Worm (Caenorhabditis elegans) whole organism, L2 larva: Measurements from ENCODE around the gene ergi-2.
A peak's percentile ranks its signal among the peaks of the same experiment; 100 is the strongest.

ENCODE experiments used
- C34F6.9 ChIP-seq: fragments of 150-350 bp; optimal IDR thresholded peaks from 2 replicates; lab custom pipeline; 2014; ENCODE audit warnings: missing biosample characterization, missing genetic modification characterization
- F13H6.1 ChIP-seq: sonication (generic microtip); optimal IDR thresholded peaks from 2 replicates; lab custom pipeline; 2016; ENCODE audit warnings: missing genetic modification characterization, missing compliant biosample characterization
- R02D3.7 ChIP-seq: fragments of 150-350 bp; optimal IDR thresholded peaks from 2 replicates; lab custom pipeline; 2014; ENCODE audit warnings: missing biosample characterization, missing genetic modification characterization
- Y55F3AM.14 ChIP-seq: fragments of 200-800 bp; sonication (Bioruptor generic); optimal IDR thresholded peaks from 2 replicates; lab custom pipeline; 2018; ENCODE audit warnings: mild to moderate bottlenecking, missing genetic modification characterization, missing compliant biosample characterization
- ZK546.5 ChIP-seq: sonication (generic microtip); optimal IDR thresholded peaks from 2 replicates; lab custom pipeline; 2017; ENCODE audit warnings: missing biosample characterization, missing genetic modification characterization
- aly-2 ChIP-seq: fragments of 150-350 bp; optimal IDR thresholded peaks from 2 replicates; lab custom pipeline; 2014; ENCODE audit warnings: missing biosample characterization, missing genetic modification characterization
- ama-1 ChIP-seq: fragments of 150-350 bp; optimal IDR thresholded peaks from 2 replicates; lab custom pipeline; 2018; ENCODE audit warnings: inconsistent platforms
- ceh-16 ChIP-seq: fragments of 150-350 bp; optimal IDR thresholded peaks from 2 replicates; lab custom pipeline; 2014; ENCODE audit warnings: missing biosample characterization, missing genetic modification characterization
- ceh-82 ChIP-seq: fragments of 150-350 bp; optimal IDR thresholded peaks from 2 replicates; lab custom pipeline; 2014; ENCODE audit warnings: missing biosample characterization, missing genetic modification characterization
- crh-2 ChIP-seq: sonication (generic microtip); optimal IDR thresholded peaks from 2 replicates; lab custom pipeline; 2017; ENCODE audit warnings: missing biosample characterization, missing genetic modification characterization
- dmd-4 ChIP-seq: sonication (generic microtip); optimal IDR thresholded peaks from 2 replicates; lab custom pipeline; 2017; ENCODE audit warnings: missing biosample characterization, missing genetic modification characterization
- egl-27 ChIP-seq: sonication (generic microtip); optimal IDR thresholded peaks from 3 replicates; lab custom pipeline; 2017; ENCODE audit warnings: missing biosample characterization, missing genetic modification reagents, missing genetic modification characterization
- elt-1 ChIP-seq: fragments of 150-350 bp; optimal IDR thresholded peaks from 2 replicates; lab custom pipeline; 2014; ENCODE audit warnings: missing biosample characterization, missing genetic modification characterization
- fos-1 ChIP-seq: fragments of 150-350 bp; optimal IDR thresholded peaks from 2 replicates; lab custom pipeline; 2014; ENCODE audit warnings: missing biosample characterization, missing genetic modification characterization
- gmeb-1 ChIP-seq: fragments of 150-350 bp; optimal IDR thresholded peaks from 2 replicates; lab custom pipeline; 2014; ENCODE audit warnings: missing biosample characterization, missing genetic modification characterization
- lin-11 ChIP-seq: fragments of 150-350 bp; sonication (generic microtip); optimal IDR thresholded peaks from 2 replicates; lab custom pipeline; 2014; ENCODE audit warnings: missing biosample characterization, missing genetic modification characterization, inconsistent platforms, mixed read lengths
- lin-13 ChIP-seq: fragments of 150-350 bp; optimal IDR thresholded peaks from 2 replicates; lab custom pipeline; 2014; ENCODE audit warnings: missing biosample characterization, missing genetic modification reagents, missing genetic modification characterization
- lin-39 ChIP-seq: fragments of 150-350 bp; optimal IDR thresholded peaks from 2 replicates; lab custom pipeline; 2014; ENCODE audit warnings: missing biosample characterization, missing genetic modification reagents, missing genetic modification characterization
- lsy-2 ChIP-seq, 2 experiments: fragments of 150-350 bp in 1 of 2; sonication (generic microtip) in 1 of 2; optimal IDR thresholded peaks; 2 replicates each; lab custom pipeline; 2014 to 2017; ENCODE audit warnings: missing biosample characterization in 2 of 2, missing genetic modification characterization in 2 of 2
- mab-5 ChIP-seq: fragments of 150-350 bp; optimal IDR thresholded peaks from 2 replicates; lab custom pipeline; 2014; ENCODE audit warnings: missing biosample characterization, missing genetic modification characterization
- mbf-1 ChIP-seq: sonication (generic microtip); optimal IDR thresholded peaks from 2 replicates; lab custom pipeline; 2017; ENCODE audit warnings: missing biosample characterization, missing genetic modification characterization
- mdl-1 ChIP-seq, 2 experiments: fragments of 150-350 bp in 1 of 2; sonication (generic microtip) in 1 of 2; optimal IDR thresholded peaks; 2 replicates each; lab custom pipeline; 2017; ENCODE audit warnings: missing biosample characterization in 2 of 2, missing genetic modification characterization in 2 of 2
- nhr-11 ChIP-seq: fragments of 150-350 bp; optimal IDR thresholded peaks from 2 replicates; lab custom pipeline; 2014; ENCODE audit warnings: missing biosample characterization, missing genetic modification characterization
- nhr-12 ChIP-seq: fragments of 150-350 bp; optimal IDR thresholded peaks from 2 replicates; lab custom pipeline; 2014; ENCODE audit warnings: missing biosample characterization, missing genetic modification characterization
- nhr-129 ChIP-seq: fragments of 150-350 bp; optimal IDR thresholded peaks from 2 replicates; lab custom pipeline; 2014; ENCODE audit warnings: missing biosample characterization, missing genetic modification characterization
- nhr-21 ChIP-seq: fragments of 150-350 bp; optimal IDR thresholded peaks from 2 replicates; lab custom pipeline; 2014; ENCODE audit warnings: missing biosample characterization, missing genetic modification characterization
- nhr-23 ChIP-seq: fragments of 150-350 bp; optimal IDR thresholded peaks from 2 replicates; lab custom pipeline; 2014; ENCODE audit warnings: missing biosample characterization, missing genetic modification reagents, missing genetic modification characterization
- nhr-237 ChIP-seq: fragments of 150-350 bp; optimal IDR thresholded peaks from 2 replicates; lab custom pipeline; 2014; ENCODE audit warnings: missing biosample characterization, missing genetic modification characterization
- nhr-6 ChIP-seq: fragments of 150-350 bp; optimal IDR thresholded peaks from 2 replicates; lab custom pipeline; 2014; ENCODE audit warnings: missing biosample characterization, missing genetic modification characterization
- sem-4 ChIP-seq: fragments of 150-350 bp; optimal IDR thresholded peaks from 2 replicates; lab custom pipeline; 2014; ENCODE audit warnings: missing biosample characterization, missing genetic modification reagents, missing genetic modification characterization
- skn-1 ChIP-seq: sonication (generic microtip); optimal IDR thresholded peaks from 2 replicates; lab custom pipeline; 2017; ENCODE audit warnings: missing biosample characterization, missing genetic modification characterization
- sma-3 ChIP-seq: sonication (generic microtip); optimal IDR thresholded peaks from 2 replicates; lab custom pipeline; 2016; ENCODE audit warnings: missing genetic modification reagents, missing genetic modification characterization, missing compliant biosample characterization
- sma-9 ChIP-seq, 2 experiments: fragments of 150-350 bp in 1 of 2; sonication (generic microtip) in 1 of 2; optimal IDR thresholded peaks; 2 replicates each; lab custom pipeline; 2014 to 2016; ENCODE audit warnings: missing genetic modification characterization in 2 of 2, mild to moderate bottlenecking in 1 of 2, missing biosample characterization in 1 of 2, missing compliant biosample characterization in 1 of 2, missing genetic modification reagents in 1 of 2, moderate library complexity in 1 of 2
- snpc-4 ChIP-seq: fragments of 150-350 bp; optimal IDR thresholded peaks from 2 replicates; lab custom pipeline; 2014; ENCODE audit warnings: missing biosample characterization, missing genetic modification characterization
- unc-39 ChIP-seq: fragments of 150-350 bp; optimal IDR thresholded peaks from 2 replicates; lab custom pipeline; 2014; ENCODE audit warnings: missing biosample characterization, missing genetic modification characterization
- unc-55 ChIP-seq: fragments of 150-350 bp; sonication (generic microtip); optimal IDR thresholded peaks from 3 replicates; lab custom pipeline; 2014; ENCODE audit warnings: missing biosample characterization, missing genetic modification reagents, missing genetic modification characterization
- unc-62 ChIP-seq: fragments of 150-350 bp; optimal IDR thresholded peaks from 2 replicates; lab custom pipeline; 2014; ENCODE audit warnings: missing biosample characterization, missing genetic modification reagents, missing genetic modification characterization
- zag-1 ChIP-seq: fragments of 150-350 bp; optimal IDR thresholded peaks from 2 replicates; lab custom pipeline; 2014; ENCODE audit warnings: missing biosample characterization, missing genetic modification characterization
- ztf-11 ChIP-seq: sonication (generic microtip); optimal IDR thresholded peaks from 2 replicates; lab custom pipeline; 2017; ENCODE audit warnings: missing biosample characterization, missing genetic modification characterization
- ztf-4 ChIP-seq: fragments of 150-350 bp; optimal IDR thresholded peaks from 2 replicates; lab custom pipeline; 2014; ENCODE audit warnings: missing biosample characterization, missing genetic modification characterization

The ergi-2 gene

ce11 chrX:15035748-15036147 lies 28.6 kb upstream of the ergi-2 start:
- no peak for TF ChIP-seq lsy-2 (tag; optimal IDR thresholded peaks at IDR 0.05; lab: Kevin White, UChicago)
- no peak for TF ChIP-seq ama-1 (lab: Kevin White, UChicago)
- no peak for TF ChIP-seq unc-55
- TF ChIP-seq mdl-1 (tag; optimal IDR thresholded peaks at IDR 0.05; lab: Kevin White, UChicago): no peak
- TF ChIP-seq mab-5 (tag; lab: Kevin White, UChicago): no peak
- TF ChIP-seq ceh-82: no peak
- TF ChIP-seq snpc-4: no peak
- TF ChIP-seq ZK546.5 (tag; lab: Kevin White, UChicago): no peak
- no peak for TF ChIP-seq nhr-21 (tag; lab: Kevin White, UChicago)
- TF ChIP-seq Y55F3AM.14 (GFP tag; lab: Kevin White, UChicago): no peak
- TF ChIP-seq sma-3 (GFP tag; lab: Kevin White, UChicago): no peak
- TF ChIP-seq ceh-16 (tag; lab: Kevin White, UChicago): no peak
- TF ChIP-seq skn-1 (tag; lab: Kevin White, UChicago): no peak
- TF ChIP-seq crh-2: no peak
- no peak for TF ChIP-seq gmeb-1 (tag; lab: Kevin White, UChicago)
- no peak for TF ChIP-seq lin-39 (tag; lab: Kevin White, UChicago)
- TF ChIP-seq dmd-4 (tag; lab: Kevin White, UChicago): no peak

ce11 chrX:15034787-15035186 lies 27.7 kb upstream of the ergi-2 start, which contains the start of gene dsc-1:
dsc-1 (minus strand) TSS chrX:15034832.
- TF ChIP-seq lin-13 (GFP tag; lab: Kevin White, UChicago): no peak
- TF ChIP-seq nhr-12 (tag; lab: Kevin White, UChicago): no peak
- TF ChIP-seq skn-1 (tag; lab: Kevin White, UChicago): no peak
- no peak for TF ChIP-seq nhr-129 (tag; lab: Kevin White, UChicago)
- no peak for TF ChIP-seq elt-1 (tag; lab: Kevin White, UChicago)
- no peak for TF ChIP-seq snpc-4
- no peak for TF ChIP-seq ZK546.5 (tag; lab: Kevin White, UChicago)
- TF ChIP-seq ceh-16 (tag; lab: Kevin White, UChicago): no peak
- no peak for TF ChIP-seq ama-1 (lab: Kevin White, UChicago)
- no peak for TF ChIP-seq sma-3 (GFP tag; lab: Kevin White, UChicago)
- no peak for TF ChIP-seq fos-1 (tag; lab: Kevin White, UChicago)
- TF ChIP-seq sem-4 (tag; lab: Kevin White, UChicago): no peak
- TF ChIP-seq mbf-1: no peak
- no peak for TF ChIP-seq R02D3.7
- no peak for TF ChIP-seq egl-27
- TF ChIP-seq nhr-6 (tag; lab: Kevin White, UChicago): no peak
- TF ChIP-seq F13H6.1 (tag; lab: Kevin White, UChicago): no peak

ce11 chrX:15027997-15028396 lies 20.9 kb upstream of the ergi-2 start:
- TF ChIP-seq snpc-4: peak; percentile 24
- no peak for TF ChIP-seq ztf-11 (tag; lab: Kevin White, UChicago)

ce11 chrX:15027566-15027965 lies 20.5 kb upstream of the ergi-2 start:
- peak; percentile 4 for TF ChIP-seq egl-27
- no peak for TF ChIP-seq aly-2
- no peak for TF ChIP-seq nhr-12 (tag; lab: Kevin White, UChicago)
- TF ChIP-seq lin-11 (tag; lab: Kevin White, UChicago): no peak
- no peak for TF ChIP-seq snpc-4
- no peak for TF ChIP-seq unc-62 (GFP tag; lab: Kevin White, UChicago)
- no peak for TF ChIP-seq nhr-21 (tag; lab: Kevin White, UChicago)
- no peak for TF ChIP-seq sem-4 (tag; lab: Kevin White, UChicago)
- no peak for TF ChIP-seq sma-9 (GFP tag; optimal IDR thresholded peaks at IDR 0.05; lab: Kevin White, UChicago)
- no peak for TF ChIP-seq sma-9 (tag; optimal IDR thresholded peaks at IDR 0.05; lab: Kevin White, UChicago)
- no peak for TF ChIP-seq ztf-11 (tag; lab: Kevin White, UChicago)
- peak; percentile 68 for TF ChIP-seq mab-5 (tag; lab: Kevin White, UChicago)
- TF ChIP-seq lin-39 (tag; lab: Kevin White, UChicago): no peak
- TF ChIP-seq nhr-11: no peak
- no peak for TF ChIP-seq mbf-1
- TF ChIP-seq R02D3.7: no peak
- TF ChIP-seq zag-1: no peak
- peak in 1 of 2 experiments; percentile 3 for TF ChIP-seq lsy-2 (tag; optimal IDR thresholded peaks at IDR 0.05; lab: Kevin White, UChicago)
- TF ChIP-seq mdl-1 (tag; optimal IDR thresholded peaks at IDR 0.05; lab: Kevin White, UChicago): no peak
- no peak for TF ChIP-seq C34F6.9 (tag; lab: Kevin White, UChicago)
- no peak for TF ChIP-seq F13H6.1 (tag; lab: Kevin White, UChicago)
- TF ChIP-seq nhr-23 (tag; lab: Kevin White, UChicago): no peak
- no peak for TF ChIP-seq ZK546.5 (tag; lab: Kevin White, UChicago)
- no peak for TF ChIP-seq crh-2
- TF ChIP-seq unc-39 (tag; lab: Kevin White, UChicago): no peak
- no peak for TF ChIP-seq ztf-4 (tag; lab: Kevin White, UChicago)
- peak; percentile 77 for TF ChIP-seq unc-55
- no peak for TF ChIP-seq nhr-237
- no peak for TF ChIP-seq sma-3 (GFP tag; lab: Kevin White, UChicago)
